Fruit fly (Drosophila melanogaster) Kc167 (cell line): ENCODE measurements around the gene CG7370.

ENCODE experiments used
- Myc ChIP-seq: fragments of >200 bp; optimal IDR thresholded peaks from 2 replicates; lab custom pipeline; 2017; ENCODE audit warnings: missing external identifiers
- Sin3A ChIP-seq: fragments of >200 bp; optimal IDR thresholded peaks from 2 replicates; lab custom pipeline; 2018; ENCODE audit warnings: missing external identifiers
- psq ChIP-seq: fragments of >200 bp; optimal IDR thresholded peaks from 2 replicates; lab custom pipeline; 2017; ENCODE audit warnings: missing external identifiers

dm6 chr3L:21787883-21788282 is 18.3 kb downstream of the CG7370 start:
- TF ChIP-seq Sin3A (lab: Kevin White, UChicago) (no peak), Myc (lab: Kevin White, UChicago) (no peak), psq (lab: Kevin White, UChicago) (no peak)
